Fruit fly (Drosophila melanogaster): ENCODE data around the gene CG10333.

dm6 chr2L:18598150-18598723, 8.4 kb upstream of the CG10333 start:
- no peak for TF ChIP-seq CG3919 (GFP tag; optimal IDR thresholded peaks at IDR 0.05)
- TF ChIP-seq CG6854 (GFP tag; optimal IDR thresholded peaks at IDR 0.05) = no peak
- no peak for TF ChIP-seq Lpt (GFP tag; optimal IDR thresholded peaks at IDR 0.05)
- TF ChIP-seq svp (GFP tag) = no peak
- TF ChIP-seq Ets21C (GFP tag; optimal IDR thresholded peaks at IDR 0.05) = no peak
- TF ChIP-seq eg (GFP tag; IDR thresholded peaks at IDR 0.05) = no peak
- no peak for TF ChIP-seq achi (GFP tag; optimal IDR thresholded peaks at IDR 0.05)
- no peak for TF ChIP-seq CG1621 (tag; optimal IDR thresholded peaks at IDR 0.05)
- TF ChIP-seq topi (GFP tag; optimal IDR thresholded peaks at IDR 0.05) = no peak
- no peak for TF ChIP-seq CG11762 (GFP tag; optimal IDR thresholded peaks at IDR 0.05; ENCODE audit: insufficient read depth)
- TF ChIP-seq CG16779 (tag; optimal IDR thresholded peaks at IDR 0.05) = no peak
- TF ChIP-seq Eip93F (GFP tag; optimal IDR thresholded peaks at IDR 0.05) = no peak
